Worm (Caenorhabditis elegans) whole organism, L1 larva: Measurements from ENCODE around the gene str-6.
"Not testable (repeated sequence)": the region's sequence is repeated elsewhere in the genome, so short reads cannot be mapped to it uniquely, and the experiment has no call there.

Experiments
- aly-2 ChIP-seq: fragments of 150-350 bp; optimal IDR thresholded peaks from 2 replicates; lab custom pipeline; 2014; ENCODE audit warnings: missing biosample characterization, missing genetic modification characterization
- blmp-1 ChIP-seq: fragments of 150-350 bp; optimal IDR thresholded peaks from 2 replicates; lab custom pipeline; 2014; ENCODE audit warnings: missing biosample characterization, missing genetic modification characterization
- ces-1 ChIP-seq: fragments of 150-350 bp; optimal IDR thresholded peaks from 2 replicates; lab custom pipeline; 2014; ENCODE audit warnings: missing biosample characterization, missing genetic modification reagents, missing genetic modification characterization
- elt-2 ChIP-seq: sonication (generic microtip); optimal IDR thresholded peaks from 2 replicates; lab custom pipeline; 2016; ENCODE audit warnings: missing genetic modification characterization, mild to moderate bottlenecking, inconsistent platforms, missing compliant biosample characterization, missing genetic modification reagents
- fkh-4 ChIP-seq: sonication (generic microtip); optimal IDR thresholded peaks from 2 replicates; lab custom pipeline; 2016; ENCODE audit warnings: missing compliant biosample characterization, missing genetic modification characterization, borderline replicate concordance
- hlh-17 ChIP-seq: fragments of 200-800 bp; sonication (Bioruptor generic); optimal IDR thresholded peaks from 2 replicates; lab custom pipeline; 2018; ENCODE audit warnings: missing genetic modification characterization, mild to moderate bottlenecking, missing compliant biosample characterization, moderate library complexity, borderline replicate concordance
- jun-1 ChIP-seq: fragments of 150-350 bp; optimal IDR thresholded peaks from 2 replicates; lab custom pipeline; 2014; ENCODE audit warnings: missing biosample characterization, missing genetic modification reagents, missing genetic modification characterization
- lin-13 ChIP-seq: fragments of 150-350 bp; optimal IDR thresholded peaks from 2 replicates; lab custom pipeline; 2014; ENCODE audit warnings: missing biosample characterization, missing genetic modification reagents, missing genetic modification characterization
- lin-35 ChIP-seq, 2 experiments: fragments of 150-350 bp; optimal IDR thresholded peaks; 2 replicates each; lab custom pipeline; 2014; ENCODE audit warnings: missing biosample characterization in 2 of 2, missing genetic modification characterization in 2 of 2, missing genetic modification reagents in 2 of 2
- nhr-28 ChIP-seq: fragments of 150-350 bp; optimal IDR thresholded peaks from 2 replicates; lab custom pipeline; 2014; ENCODE audit warnings: missing biosample characterization, missing genetic modification characterization
- nhr-76 ChIP-seq: sonication (generic microtip); optimal IDR thresholded peaks from 2 replicates; lab custom pipeline; 2017; ENCODE audit warnings: missing biosample characterization, missing genetic modification characterization
- nhr-77 ChIP-seq: fragments of 150-350 bp; optimal IDR thresholded peaks from 2 replicates; lab custom pipeline; 2014; ENCODE audit warnings: missing biosample characterization, missing genetic modification characterization
- zag-1 ChIP-seq: fragments of 150-350 bp; optimal IDR thresholded peaks from 2 replicates; lab custom pipeline; 2014; ENCODE audit warnings: missing biosample characterization, missing genetic modification characterization

ce11 chrV:15754731-15755130 is 4.7 kb upstream of the str-6 start, which contains the start of gene str-8:
- not testable (repeated sequence) for TF ChIP-seq lin-13 (GFP tag; lab: Kevin White, UChicago); elt-2 (tag; lab: Kevin White, UChicago); blmp-1; aly-2; zag-1 (tag; lab: Kevin White, UChicago); fkh-4 (tag; lab: Kevin White, UChicago); lin-35 (GFP tag; optimal IDR thresholded peaks at IDR 0.05; lab: Kevin White, UChicago); nhr-77 (tag; lab: Kevin White, UChicago); jun-1 (tag; lab: Kevin White, UChicago); nhr-28 (tag; lab: Kevin White, UChicago); hlh-17 (GFP tag; lab: Kevin White, UChicago); ces-1 (GFP tag; lab: Kevin White, UChicago); nhr-76
